Worm (Caenorhabditis elegans) whole organism, early embryonic: ENCODE data around the gene C25D7.16.

Experiments
- B0310.2 ChIP-seq: sonication (generic microtip); optimal IDR thresholded peaks from 2 replicates; lab custom pipeline; 2016; ENCODE audit warnings: mild to moderate bottlenecking, missing genetic modification characterization, missing compliant biosample characterization
- F13C5.2 ChIP-seq: sonication (generic microtip); optimal IDR thresholded peaks from 2 replicates; lab custom pipeline; 2017; ENCODE audit warnings: mild to moderate bottlenecking, missing genetic modification characterization, inconsistent platforms, missing compliant biosample characterization
- aly-1 ChIP-seq: sonication (generic microtip); optimal IDR thresholded peaks from 2 replicates; lab custom pipeline; 2016; ENCODE audit warnings: missing genetic modification characterization, missing compliant biosample characterization
- ama-1 ChIP-seq: fragments of 150-350 bp; optimal IDR thresholded peaks from 2 replicates; lab custom pipeline; 2014
- ceh-13 ChIP-seq: fragments of 200-800 bp; sonication (Bioruptor generic); optimal IDR thresholded peaks from 2 replicates; lab custom pipeline; 2018; ENCODE audit warnings: mild to moderate bottlenecking, missing genetic modification characterization, missing compliant biosample characterization
- ceh-36 ChIP-seq: sonication (generic microtip); optimal IDR thresholded peaks from 2 replicates; lab custom pipeline; 2016; ENCODE audit warnings: missing genetic modification characterization, inconsistent platforms, missing compliant biosample characterization
- ets-7 ChIP-seq: sonication (generic microtip); optimal IDR thresholded peaks from 2 replicates; lab custom pipeline; 2016; ENCODE audit warnings: missing genotype, missing genetic modification characterization, missing compliant biosample characterization
- flt-1 ChIP-seq: fragments of 200-800 bp; sonication (Bioruptor generic); IDR thresholded peaks from 2 replicates; pipeline ENCODE4 v1.3.6; 2022; ENCODE audit warnings: missing genetic modification characterization, missing compliant biosample characterization
- hmbx-1 ChIP-seq: sonication (generic microtip); optimal IDR thresholded peaks from 2 replicates; lab custom pipeline; 2016; ENCODE audit warnings: mild to moderate bottlenecking, missing genetic modification characterization, missing compliant biosample characterization
- hmg-4 ChIP-seq: fragments of 200-800 bp; sonication (Bioruptor generic); optimal IDR thresholded peaks from 2 replicates; lab custom pipeline; 2018; ENCODE audit warnings: mild to moderate bottlenecking, missing genetic modification characterization, missing compliant biosample characterization
- hnd-1 ChIP-seq: sonication (generic microtip); optimal IDR thresholded peaks from 2 replicates; lab custom pipeline; 2016; ENCODE audit warnings: missing genetic modification characterization, missing compliant biosample characterization
- pes-1 ChIP-seq: fragments of 200-800 bp; sonication (Bioruptor generic); IDR thresholded peaks from 2 replicates; pipeline ENCODE4 v1.3.6; 2022; ENCODE audit warnings: missing genetic modification reagents, missing genetic modification characterization, missing compliant biosample characterization
- scrt-1 ChIP-seq: fragments of 200-800 bp; sonication (Bioruptor generic); IDR thresholded peaks from 2 replicates; pipeline ENCODE4 v1.3.6; 2022; ENCODE audit warnings: missing genetic modification characterization, missing compliant biosample characterization
- sea-1 ChIP-seq: fragments of 200-800 bp; sonication (Bioruptor generic); conservative IDR thresholded peaks from 2 replicates; pipeline ENCODE4 v1.3.6; 2022; ENCODE audit warnings: missing genetic modification characterization, missing compliant biosample characterization
- tbx-11 ChIP-seq: fragments of 200-800 bp; sonication (Bioruptor generic); IDR thresholded peaks from 2 replicates; pipeline ENCODE4 v1.3.6; 2022; ENCODE audit warnings: missing genetic modification characterization, missing compliant biosample characterization
- tbx-37 ChIP-seq: fragments of 200-800 bp; sonication (Bioruptor generic); conservative IDR thresholded peaks from 2 replicates; pipeline ENCODE4 v1.3.6; 2022; ENCODE audit warnings: missing genetic modification reagents, missing genetic modification characterization, missing compliant biosample characterization
- tra-4 ChIP-seq: sonication (generic microtip); optimal IDR thresholded peaks from 2 replicates; lab custom pipeline; 2017; ENCODE audit warnings: missing genetic modification characterization, missing compliant biosample characterization

Gene C25D7.16

DNA sequence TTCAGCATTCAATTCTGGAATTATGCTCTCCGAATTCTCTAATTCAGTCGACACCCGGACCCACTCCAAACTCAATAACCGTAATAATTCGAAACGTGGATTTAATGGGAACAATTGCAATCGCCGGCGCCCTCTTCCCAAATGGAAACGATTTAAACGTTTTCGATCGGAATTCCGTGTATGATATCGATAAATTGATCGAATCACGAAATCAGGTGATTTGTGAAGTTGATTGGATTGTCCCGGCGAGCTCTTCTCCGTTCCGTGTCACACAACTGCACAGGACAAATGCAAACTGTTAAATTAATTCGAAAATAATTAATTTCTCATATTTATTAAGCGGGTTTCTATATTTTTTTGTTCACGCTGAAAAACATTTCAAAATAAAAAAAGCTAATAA lies at the start of gene C25D7.16:
Gene C25D7.16, plus strand, starts transcription at position 301 of the 400 bp plus-strand sequence.
- TF ChIP-seq hnd-1 (tag; lab: Kevin White, UChicago) (no peak), tbx-37 (GFP tag; lab: Robert Waterston, UW) (no peak), sea-1 (GFP tag; lab: Robert Waterston, UW) (no peak), hmg-4 (GFP tag; lab: Kevin White, UChicago) (no peak), B0310.2 (no peak), ama-1 (no peak), F13C5.2 (no peak), pes-1 (GFP tag; lab: Robert Waterston, UW) (no peak), hmbx-1 (tag; lab: Kevin White, UChicago) (no peak), ceh-36 (tag; lab: Kevin White, UChicago) (no peak), scrt-1 (GFP tag; lab: Robert Waterston, UW) (no peak), ets-7 (no peak), tbx-11 (GFP tag; lab: Robert Waterston, UW) (no peak), tra-4 (no peak), aly-1 (tag; lab: Kevin White, UChicago) (no peak), flt-1 (GFP tag; lab: Robert Waterston, UW) (no peak), ceh-13 (GFP tag; lab: Kevin White, UChicago) (no peak)

DNA sequence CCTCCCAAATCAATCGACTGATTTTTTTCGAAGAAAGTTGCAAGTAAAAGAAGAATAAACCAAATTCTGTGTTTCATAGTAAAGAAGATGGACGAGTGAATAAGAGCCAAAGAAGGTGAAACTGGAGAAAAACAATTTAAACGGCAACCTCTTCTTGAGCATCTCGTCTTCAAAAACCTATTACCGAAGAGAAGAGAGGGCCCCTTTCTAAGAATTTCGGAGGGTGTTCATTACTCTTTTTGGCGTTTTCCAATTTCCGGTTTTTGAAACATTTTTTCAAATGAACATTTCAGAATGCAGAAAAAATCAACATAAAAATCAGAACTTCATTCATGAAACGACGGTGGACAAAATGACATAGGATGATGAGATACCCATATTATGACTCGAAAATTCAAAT lies 44.4 kb upstream of the C25D7.16 start, which contains the start of gene nmr-2:
Gene nmr-2, minus strand, starts transcription at position 101 of the 400 bp plus-strand sequence.
- TF ChIP-seq hmbx-1 (tag; lab: Kevin White, UChicago) = no peak
- no peak for TF ChIP-seq ceh-36 (tag; lab: Kevin White, UChicago)
- TF ChIP-seq flt-1 (GFP tag; lab: Robert Waterston, UW) = no peak
- no peak for TF ChIP-seq pes-1 (GFP tag; lab: Robert Waterston, UW)
- TF ChIP-seq scrt-1 (GFP tag; lab: Robert Waterston, UW) = no peak
- no peak for TF ChIP-seq tbx-37 (GFP tag; lab: Robert Waterston, UW)
- TF ChIP-seq ets-7 = no peak
- no peak for TF ChIP-seq F13C5.2
- no peak for TF ChIP-seq B0310.2
- no peak for TF ChIP-seq sea-1 (GFP tag; lab: Robert Waterston, UW)

DNA sequence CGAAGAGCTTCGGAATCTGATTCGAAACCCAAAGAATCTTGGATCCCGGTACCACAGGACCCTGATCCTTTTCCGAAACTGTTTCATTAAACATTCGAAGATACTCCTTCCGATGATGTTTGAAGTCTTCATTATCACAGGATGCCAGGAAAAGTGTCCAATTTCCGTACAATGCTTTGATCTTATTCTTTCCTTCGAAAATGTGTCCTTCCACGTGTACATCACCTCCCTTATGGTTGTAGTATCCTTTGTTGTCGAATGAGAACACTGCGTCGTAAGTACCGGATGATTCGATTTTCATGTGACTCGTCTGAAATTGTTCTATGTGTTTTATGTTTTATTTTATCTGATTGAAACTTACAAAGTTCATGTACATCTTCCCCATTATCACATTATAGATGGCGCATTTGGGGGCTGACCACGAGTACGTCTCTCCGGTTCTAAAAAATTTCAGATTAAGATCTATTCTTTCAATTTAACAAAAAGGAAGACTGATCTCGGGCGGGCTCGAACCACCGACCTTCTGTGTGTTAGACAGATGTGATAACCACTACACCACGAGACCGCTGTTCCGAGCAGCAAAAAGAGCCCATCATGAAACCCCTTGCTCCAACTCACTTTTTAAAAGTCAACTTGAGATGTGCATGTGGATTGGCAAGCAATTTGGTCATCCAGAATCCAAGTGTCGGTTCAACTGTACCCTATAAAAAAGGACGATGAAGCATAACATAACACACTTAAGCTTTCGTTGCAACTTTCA lies 43.3 kb upstream of the C25D7.16 start:
- TF ChIP-seq tra-4 (no peak), B0310.2 (no peak), ceh-13 (GFP tag; lab: Kevin White, UChicago) (no peak), aly-1 (tag; lab: Kevin White, UChicago) (no peak), sea-1 (GFP tag; lab: Robert Waterston, UW) (no peak), scrt-1 (GFP tag; lab: Robert Waterston, UW) (no peak), ets-7 (no peak), F13C5.2 (no peak), tbx-37 (GFP tag; lab: Robert Waterston, UW) (no peak), pes-1 (GFP tag; lab: Robert Waterston, UW) (no peak), hmg-4 (GFP tag; lab: Kevin White, UChicago) (no peak), tbx-11 (GFP tag; lab: Robert Waterston, UW) (no peak), ceh-36 (tag; lab: Kevin White, UChicago) (no peak), ama-1 (no peak), flt-1 (GFP tag; lab: Robert Waterston, UW) (no peak)

DNA sequence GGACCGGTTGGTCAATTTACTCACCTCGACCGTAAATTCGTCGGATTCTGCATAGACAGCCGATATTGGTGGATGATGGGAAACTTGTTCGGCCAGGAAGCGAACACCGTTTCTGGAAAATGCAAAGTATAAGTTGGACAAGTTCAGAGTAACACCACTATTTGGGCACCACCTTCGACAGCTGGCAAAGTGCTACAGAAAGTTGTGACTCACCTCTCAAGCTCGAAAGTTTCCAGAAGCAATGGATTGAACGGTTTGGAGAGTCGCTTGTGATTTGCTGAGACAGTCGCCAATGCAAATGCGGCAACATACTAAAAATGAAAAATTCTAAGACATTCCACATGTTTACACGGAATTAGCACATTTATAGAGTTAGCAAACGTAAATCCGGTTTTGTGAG lies 42.6 kb upstream of the C25D7.16 start:
- no peak for TF ChIP-seq tbx-11 (GFP tag; lab: Robert Waterston, UW)
- TF ChIP-seq pes-1 (GFP tag; lab: Robert Waterston, UW) = no peak
- TF ChIP-seq scrt-1 (GFP tag; lab: Robert Waterston, UW) = no peak
- TF ChIP-seq flt-1 (GFP tag; lab: Robert Waterston, UW) = no peak
- TF ChIP-seq aly-1 (tag; lab: Kevin White, UChicago) = no peak
- TF ChIP-seq tbx-37 (GFP tag; lab: Robert Waterston, UW) = no peak
- TF ChIP-seq ama-1 = no peak
- no peak for TF ChIP-seq F13C5.2
- no peak for TF ChIP-seq tra-4
- no peak for TF ChIP-seq hmg-4 (GFP tag; lab: Kevin White, UChicago)
- TF ChIP-seq ets-7 = no peak
- no peak for TF ChIP-seq sea-1 (GFP tag; lab: Robert Waterston, UW)
- no peak for TF ChIP-seq hnd-1 (tag; lab: Kevin White, UChicago)
- TF ChIP-seq ceh-36 (tag; lab: Kevin White, UChicago) = no peak
- TF ChIP-seq ceh-13 (GFP tag; lab: Kevin White, UChicago) = no peak
- no peak for TF ChIP-seq hmbx-1 (tag; lab: Kevin White, UChicago)
- TF ChIP-seq B0310.2 = no peak

DNA sequence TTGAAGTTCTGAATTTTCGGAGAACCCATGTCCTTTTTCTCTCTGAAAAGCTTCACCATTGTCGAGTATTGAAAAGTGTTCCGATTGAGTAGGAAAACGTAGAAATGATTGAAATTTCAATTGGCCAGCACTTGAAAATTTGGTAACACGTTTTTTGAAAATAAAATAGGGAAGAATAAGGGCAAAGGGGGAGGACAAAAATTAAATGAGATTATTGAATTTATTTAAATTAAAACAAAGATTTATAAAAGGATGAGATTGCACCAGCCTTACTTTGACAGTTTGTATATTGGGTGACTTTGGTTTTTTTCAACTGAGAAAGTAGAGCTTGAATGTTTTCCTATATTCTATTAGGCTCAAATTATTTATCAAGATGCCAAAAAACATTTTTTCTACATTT lies 41.8 kb upstream of the C25D7.16 start, which contains the start of gene obr-2:
Gene obr-2, minus strand, starts transcription at position 101 of the 400 bp plus-strand sequence.
- no peak for TF ChIP-seq tra-4
- no peak for TF ChIP-seq B0310.2
- TF ChIP-seq aly-1 (tag; lab: Kevin White, UChicago) = no peak
- TF ChIP-seq pes-1 (GFP tag; lab: Robert Waterston, UW) = no peak
- TF ChIP-seq scrt-1 (GFP tag; lab: Robert Waterston, UW) = no peak

DNA sequence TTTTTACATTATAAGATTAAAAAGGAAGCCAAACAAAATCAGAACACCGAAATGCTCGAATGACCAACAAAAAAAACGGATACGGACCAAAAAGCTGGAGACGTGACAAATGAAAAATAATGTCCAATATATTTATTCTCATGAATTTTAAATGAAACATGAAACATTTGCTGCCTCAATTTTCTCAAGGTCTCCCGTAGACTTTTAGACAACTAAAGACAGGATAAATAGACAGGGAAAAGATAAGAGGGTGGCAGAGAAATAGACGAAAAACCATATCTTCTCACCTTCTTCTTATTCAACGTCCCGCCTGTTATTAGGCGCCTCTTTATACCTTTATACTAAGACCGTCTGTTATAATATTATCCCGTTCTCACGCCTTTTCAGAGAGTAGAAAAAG lies 40.2 kb upstream of the C25D7.16 start:
- TF ChIP-seq scrt-1 (GFP tag; lab: Robert Waterston, UW) (no peak), B0310.2 (no peak), ets-7 (no peak), hnd-1 (tag; lab: Kevin White, UChicago) (no peak), pes-1 (GFP tag; lab: Robert Waterston, UW) (no peak), ama-1 (no peak), sea-1 (GFP tag; lab: Robert Waterston, UW) (no peak), ceh-36 (tag; lab: Kevin White, UChicago) (no peak), tbx-37 (GFP tag; lab: Robert Waterston, UW) (no peak), tra-4 (no peak), aly-1 (tag; lab: Kevin White, UChicago) (no peak), F13C5.2 (no peak), hmbx-1 (tag; lab: Kevin White, UChicago) (no peak), hmg-4 (GFP tag; lab: Kevin White, UChicago) (no peak), ceh-13 (GFP tag; lab: Kevin White, UChicago) (no peak)
